Fruit fly (Drosophila melanogaster) whole organism: ENCODE results near the gene AstC.

Experiments
- CG8478 ChIP-seq: fragments of >200 bp; optimal IDR thresholded peaks from 2 replicates; lab custom pipeline; 2018; ENCODE audit warnings: inconsistent platforms
- Dll ChIP-seq: fragments of >200 bp; optimal IDR thresholded peaks from 2 replicates; lab custom pipeline; 2017
- pan ChIP-seq: fragments of >200 bp; optimal IDR thresholded peaks from 2 replicates; lab custom pipeline; 2017
- psq ChIP-seq: fragments of >200 bp; optimal IDR thresholded peaks from 2 replicates; lab custom pipeline; 2017

dm6 chr2L:11056791-11057332 is 24.3 kb downstream of the AstC start:
- TF ChIP-seq Dll (lab: Kevin White, UChicago) (no peak), psq (no peak), pan (lab: Kevin White, UChicago) (no peak), CG8478 (no peak)
